Fruit fly (Drosophila melanogaster): Measurements from ENCODE around the gene sog.
A peak's percentile ranks its signal among the peaks of the same experiment; 100 is the strongest.

Gene sog

DNA sequence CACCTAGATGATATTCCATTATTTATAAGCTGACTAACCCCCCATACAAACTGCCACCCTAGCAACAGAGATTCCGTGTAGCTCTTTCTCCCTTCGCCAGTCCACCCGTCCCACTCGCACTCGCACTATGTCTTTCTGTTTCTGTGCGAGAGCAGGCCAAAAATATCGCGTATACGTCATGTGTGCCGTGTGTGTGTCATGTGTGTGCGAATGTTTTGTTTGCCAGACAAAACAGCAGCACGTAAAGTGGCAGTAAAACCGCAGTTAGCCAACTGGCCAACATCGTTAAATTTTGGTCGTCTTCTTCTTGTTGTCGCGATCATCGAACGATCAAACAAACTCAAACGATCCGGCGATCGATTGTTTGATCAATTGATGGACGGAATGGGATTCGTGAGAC lies 1.8 kb downstream of the sog start:
- TF ChIP-seq Med (GFP tag) (peak; percentile 66), pita (GFP tag; optimal IDR thresholded peaks at IDR 0.05) (no peak), CG12769 (tag; optimal IDR thresholded peaks at IDR 0.05) (peak; percentile 38), hb (GFP tag; IDR thresholded peaks at IDR 0.05; ENCODE audit: partially characterized antibody) (no peak), CG1832 (GFP tag; optimal IDR thresholded peaks at IDR 0.05) (peak; percentile 38), CG8290 (GFP tag; optimal IDR thresholded peaks at IDR 0.05) (no peak), CG8290 (tag; optimal IDR thresholded peaks at IDR 0.05) (peak in 1 of 2 experiments; percentile 19), Abd-B (GFP tag; optimal IDR thresholded peaks at IDR 0.05) (peak; percentile 6), Dfd (GFP tag; optimal IDR thresholded peaks at IDR 0.05) (no peak), Dll (GFP tag; IDR thresholded peaks at IDR 0.05; ENCODE audit: partially characterized antibody) (no peak), CG11504 (tag; optimal IDR thresholded peaks at IDR 0.05) (peak; percentile 19), CG9727 (GFP tag; optimal IDR thresholded peaks at IDR 0.05) (peak; percentile 14), CG10321 (GFP tag; IDR thresholded peaks at IDR 0.05) (peak; percentile 39; the same call in 1 of the 2 replicates), CG15269 (tag; optimal IDR thresholded peaks at IDR 0.05) (peak; percentile 13), chinmo (GFP tag; IDR thresholded peaks at IDR 0.05; ENCODE audit: partially characterized antibody) (0 out of 4 replicates have a peak, but pooled peaks have one; percentile 48), CG7372 (GFP tag; IDR thresholded peaks at IDR 0.05) (peak; percentile 69), CG8281 (tag; optimal IDR thresholded peaks at IDR 0.05) (peak; percentile 53)

dm6 chrX:15630815-15631214 lies 2.4 kb downstream of the sog start:
- TF ChIP-seq gem (tag; optimal IDR thresholded peaks at IDR 0.05) (peak; percentile 36), Dp (GFP tag; optimal IDR thresholded peaks at IDR 0.05) (no peak), CG11504 (tag; optimal IDR thresholded peaks at IDR 0.05) (peak; percentile 37), Aef1 (GFP tag; IDR thresholded peaks at IDR 0.05) (0 out of 3 replicates have a peak, but pooled peaks have one; percentile 18), Hr51 (GFP tag; optimal IDR thresholded peaks at IDR 0.05) (peak in 1 of 2 experiments; percentile 37), prd (optimal IDR thresholded peaks at IDR 0.05) (no peak), prd (GFP tag; IDR thresholded peaks at IDR 0.05) (0 out of 3 replicates have a peak, but pooled peaks have one; percentile 24), CG30403 (GFP tag; optimal IDR thresholded peaks at IDR 0.05) (peak; percentile 9), CG17359 (tag; optimal IDR thresholded peaks at IDR 0.05) (peak; percentile 20), CG31441 (GFP tag; IDR thresholded peaks at IDR 0.05) (no peak), CG4730 (GFP tag; IDR thresholded peaks at IDR 0.05) (no peak), dysf (GFP tag; IDR thresholded peaks at IDR 0.05) (0 out of 3 replicates have a peak, but pooled peaks have one; percentile 19), Awh (GFP tag; IDR thresholded peaks at IDR 0.05) (no peak), CG6689 (GFP tag; IDR thresholded peaks at IDR 0.05) (0 out of 2 replicates have a peak, but pooled peaks have one; percentile 14), sisA (GFP tag; IDR thresholded peaks at IDR 0.05) (peak; percentile 14; the same call in 1 of the 2 replicates), CG2678 (tag; optimal IDR thresholded peaks at IDR 0.05) (peak; percentile 2), slbo (GFP tag; IDR thresholded peaks at IDR 0.05) (0 out of 2 replicates have a peak, but pooled peaks have one; percentile 26), pb (GFP tag; optimal IDR thresholded peaks at IDR 0.05) (no peak), lmd (GFP tag; IDR thresholded peaks at IDR 0.05) (peak; percentile 29), CG14441 (GFP tag; IDR thresholded peaks at IDR 0.05) (0 out of 2 replicates have a peak, but pooled peaks have one; percentile 13), CG15269 (tag; optimal IDR thresholded peaks at IDR 0.05) (peak; percentile 27), CG10366 (GFP tag; IDR thresholded peaks at IDR 0.05) (peak; percentile 36; the same call in 1 of the 2 replicates), PHDP (tag; optimal IDR thresholded peaks at IDR 0.05) (peak; percentile 1), Sox102F (GFP tag; optimal IDR thresholded peaks at IDR 0.05) (peak; percentile 44), CG7745 (tag; optimal IDR thresholded peaks at IDR 0.05) (no peak), sob (GFP tag; IDR thresholded peaks at IDR 0.05) (no peak), Ptx1 (GFP tag; IDR thresholded peaks at IDR 0.05) (peak; percentile 30; the same call in 1 of the 2 replicates), sens (GFP tag) (peak; percentile 74), CG12659 (GFP tag; optimal IDR thresholded peaks at IDR 0.05) (no peak), unpg (GFP tag; optimal IDR thresholded peaks at IDR 0.05) (peak; percentile 15), CG31365 (tag; optimal IDR thresholded peaks at IDR 0.05) (no peak), vfl (GFP tag; optimal IDR thresholded peaks at IDR 0.05) (no peak), nmo (GFP tag; optimal IDR thresholded peaks at IDR 0.05) (peak; percentile 21), dmrt99B (tag; optimal IDR thresholded peaks at IDR 0.05) (peak; percentile 38), Med (GFP tag) (peak; percentile 10)
